Worm (Caenorhabditis elegans): ENCODE results near the gene F29B9.7.
A peak's percentile ranks its signal among the peaks of the same experiment; 100 is the strongest.

The F29B9.7 gene

ce11 chrIV:4655979-4656378 lies 6.4 kb downstream of the F29B9.7 start:
- no peak for TF ChIP-seq flt-1 (GFP tag; IDR thresholded peaks at IDR 0.05)
- TF ChIP-seq med-1 (GFP tag; optimal IDR thresholded peaks at IDR 0.05; ENCODE audit: insufficient read depth) = no peak
- TF ChIP-seq T22C8.4 (GFP tag; IDR thresholded peaks at IDR 0.05) = no peak
- no peak for TF ChIP-seq ztf-23 (GFP tag; IDR thresholded peaks at IDR 0.05)
- no peak for TF ChIP-seq tab-1 (GFP tag; IDR thresholded peaks at IDR 0.05)
- TF ChIP-seq cog-1 (tag; optimal IDR thresholded peaks at IDR 0.05) = no peak
- no peak for TF ChIP-seq ref-1 (GFP tag; conservative IDR thresholded peaks at IDR 0.05)
- no peak for TF ChIP-seq ztf-29 (GFP tag; IDR thresholded peaks at IDR 0.05)
- no peak for TF ChIP-seq klf-2 (GFP tag; conservative IDR thresholded peaks at IDR 0.05)

ce11 chrIV:4656380-4656779 lies 6.8 kb downstream of the F29B9.7 start:
- TF ChIP-seq T22C8.4 (GFP tag; IDR thresholded peaks at IDR 0.05) (no peak), ref-1 (GFP tag; conservative IDR thresholded peaks at IDR 0.05) (no peak), cog-1 (tag; optimal IDR thresholded peaks at IDR 0.05) (no peak), ztf-23 (GFP tag; IDR thresholded peaks at IDR 0.05) (no peak)

ce11 chrIV:4657874-4658273 lies 8.3 kb downstream of the F29B9.7 start, which contains the start of gene col-111:
Gene col-111 (minus strand): TSS chrIV:4657974.
- no peak for TF ChIP-seq ztf-23 (GFP tag; IDR thresholded peaks at IDR 0.05)
- no peak for TF ChIP-seq T22C8.4 (GFP tag; IDR thresholded peaks at IDR 0.05)
- TF ChIP-seq klf-2 (GFP tag; conservative IDR thresholded peaks at IDR 0.05) = no peak
- no peak for TF ChIP-seq tab-1 (GFP tag; IDR thresholded peaks at IDR 0.05)
- TF ChIP-seq cog-1 (tag; optimal IDR thresholded peaks at IDR 0.05) = no peak
- TF ChIP-seq ztf-29 (GFP tag; IDR thresholded peaks at IDR 0.05) = no peak
- no peak for TF ChIP-seq ref-1 (GFP tag; conservative IDR thresholded peaks at IDR 0.05)
- TF ChIP-seq flt-1 (GFP tag; IDR thresholded peaks at IDR 0.05) = no peak

- TF ChIP-seq tab-1 (GFP tag; IDR thresholded peaks at IDR 0.05) (no peak), ref-1 (GFP tag; conservative IDR thresholded peaks at IDR 0.05) (no peak), ztf-23 (GFP tag; IDR thresholded peaks at IDR 0.05) (no peak), klf-2 (GFP tag; conservative IDR thresholded peaks at IDR 0.05) (no peak), flt-1 (GFP tag; IDR thresholded peaks at IDR 0.05) (no peak), med-1 (GFP tag; optimal IDR thresholded peaks at IDR 0.05; ENCODE audit: insufficient read depth) (no peak), T22C8.4 (GFP tag; IDR thresholded peaks at IDR 0.05) (no peak)
Observed at ce11 chrIV:4659277-4659676, 9.7 kb downstream of the F29B9.7 start, which contains the start of gene mrps-21. Gene mrps-21 (minus strand): TSS chrIV:4659517.

ce11 chrIV:4660151-4661041 lies 10.8 kb downstream of the F29B9.7 start, which contains the start of the genes F29B9.11 and jmjd-1.2:
Gene F29B9.11 (minus strand): TSS chrIV:4660201.
Gene jmjd-1.2 (plus strand): TSS chrIV:4660991.
- TF ChIP-seq med-1 (GFP tag; optimal IDR thresholded peaks at IDR 0.05; ENCODE audit: insufficient read depth) (no peak), ztf-29 (GFP tag; IDR thresholded peaks at IDR 0.05) (peak; percentile 57; the same call in 1 of the 2 replicates), flt-1 (GFP tag; IDR thresholded peaks at IDR 0.05) (peak; percentile 86), tab-1 (GFP tag; IDR thresholded peaks at IDR 0.05) (no peak), ref-1 (GFP tag; conservative IDR thresholded peaks at IDR 0.05) (no peak), T22C8.4 (GFP tag; IDR thresholded peaks at IDR 0.05) (peak; percentile 41; the same call in 1 of the 2 replicates), ztf-23 (GFP tag; IDR thresholded peaks at IDR 0.05) (peak; percentile 84), klf-2 (GFP tag; conservative IDR thresholded peaks at IDR 0.05) (0 out of 2 replicates have a peak, but pooled peaks have one; percentile 24), cog-1 (tag; optimal IDR thresholded peaks at IDR 0.05) (peak; percentile 88)

- TF ChIP-seq ref-1 (GFP tag; conservative IDR thresholded peaks at IDR 0.05) (no peak), T22C8.4 (GFP tag; IDR thresholded peaks at IDR 0.05) (no peak), ztf-23 (GFP tag; IDR thresholded peaks at IDR 0.05) (no peak), flt-1 (GFP tag; IDR thresholded peaks at IDR 0.05) (no peak), ztf-29 (GFP tag; IDR thresholded peaks at IDR 0.05) (no peak), cog-1 (tag; optimal IDR thresholded peaks at IDR 0.05) (no peak), med-1 (GFP tag; optimal IDR thresholded peaks at IDR 0.05; ENCODE audit: insufficient read depth) (no peak), tab-1 (GFP tag; IDR thresholded peaks at IDR 0.05) (no peak), klf-2 (GFP tag; conservative IDR thresholded peaks at IDR 0.05) (no peak)
Observed at ce11 chrIV:4665079-4665478, 15.5 kb downstream of the F29B9.7 start, which contains the start of gene F29B9.1. Gene F29B9.1 (plus strand): TSS chrIV:4665379.

ce11 chrIV:4667383-4667782 lies 17.8 kb downstream of the F29B9.7 start:
- TF ChIP-seq ztf-29 (GFP tag; IDR thresholded peaks at IDR 0.05) (no peak), ztf-23 (GFP tag; IDR thresholded peaks at IDR 0.05) (no peak), cog-1 (tag; optimal IDR thresholded peaks at IDR 0.05) (no peak), ref-1 (GFP tag; conservative IDR thresholded peaks at IDR 0.05) (no peak), T22C8.4 (GFP tag; IDR thresholded peaks at IDR 0.05) (no peak)

ce11 chrIV:4667835-4668234 lies 18.3 kb downstream of the F29B9.7 start:
- TF ChIP-seq tab-1 (GFP tag; IDR thresholded peaks at IDR 0.05) = no peak
- TF ChIP-seq med-1 (GFP tag; optimal IDR thresholded peaks at IDR 0.05; ENCODE audit: insufficient read depth) = no peak
- TF ChIP-seq ztf-29 (GFP tag; IDR thresholded peaks at IDR 0.05) = no peak
- TF ChIP-seq klf-2 (GFP tag; conservative IDR thresholded peaks at IDR 0.05) = no peak
- TF ChIP-seq ref-1 (GFP tag; conservative IDR thresholded peaks at IDR 0.05) = no peak
- no peak for TF ChIP-seq ztf-23 (GFP tag; IDR thresholded peaks at IDR 0.05)
- no peak for TF ChIP-seq cog-1 (tag; optimal IDR thresholded peaks at IDR 0.05)

- TF ChIP-seq T22C8.4 (GFP tag; IDR thresholded peaks at IDR 0.05) (no peak), flt-1 (GFP tag; IDR thresholded peaks at IDR 0.05) (no peak), med-1 (GFP tag; optimal IDR thresholded peaks at IDR 0.05; ENCODE audit: insufficient read depth) (no peak), cog-1 (tag; optimal IDR thresholded peaks at IDR 0.05) (no peak)
Observed at ce11 chrIV:4669242-4669641, 19.7 kb downstream of the F29B9.7 start, which contains the start of gene F29B9.12. Gene F29B9.12 (plus strand): TSS chrIV:4669542.

- TF ChIP-seq klf-2 (GFP tag; conservative IDR thresholded peaks at IDR 0.05) (no peak), flt-1 (GFP tag; IDR thresholded peaks at IDR 0.05) (no peak), ref-1 (GFP tag; conservative IDR thresholded peaks at IDR 0.05) (no peak), cog-1 (tag; optimal IDR thresholded peaks at IDR 0.05) (no peak), med-1 (GFP tag; optimal IDR thresholded peaks at IDR 0.05; ENCODE audit: insufficient read depth) (no peak), ztf-23 (GFP tag; IDR thresholded peaks at IDR 0.05) (no peak), ztf-29 (GFP tag; IDR thresholded peaks at IDR 0.05) (no peak), T22C8.4 (GFP tag; IDR thresholded peaks at IDR 0.05) (no peak), tab-1 (GFP tag; IDR thresholded peaks at IDR 0.05) (no peak)
Observed at ce11 chrIV:4673332-4673731, 23.8 kb downstream of the F29B9.7 start.
